Worm (Caenorhabditis elegans): ENCODE data around the gene H14N18.4.

DNA sequence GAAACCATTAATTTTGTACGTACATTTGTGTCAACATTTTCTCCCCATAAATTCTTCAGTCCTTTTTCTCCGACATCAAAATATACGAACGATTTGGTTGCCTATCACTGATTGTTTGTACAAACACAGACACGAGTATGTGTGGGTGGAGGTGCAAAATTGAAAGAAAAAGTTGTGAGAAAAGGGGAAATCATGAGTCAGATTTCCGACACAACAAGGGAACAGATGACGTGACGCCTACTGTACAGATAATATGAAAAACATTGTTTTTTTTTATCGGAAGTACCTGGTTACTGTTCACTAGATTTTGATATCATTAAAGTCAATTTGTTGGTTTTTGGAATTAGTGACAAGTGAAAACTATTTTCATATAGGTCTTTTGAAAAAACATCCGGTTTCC lies 5.5 kb upstream of the H14N18.4 start:
- TF ChIP-seq gmeb-2 (tag; optimal IDR thresholded peaks at IDR 0.05), result no peak
- TF ChIP-seq ceh-9 (tag; optimal IDR thresholded peaks at IDR 0.05), result no peak
- TF ChIP-seq nfya-1 (tag; optimal IDR thresholded peaks at IDR 0.05), result no peak
- no peak for TF ChIP-seq tbx-2 (tag; optimal IDR thresholded peaks at IDR 0.05)
- no peak for TF ChIP-seq elt-2 (tag; optimal IDR thresholded peaks at IDR 0.05)
- no peak for TF ChIP-seq ets-4 (tag; optimal IDR thresholded peaks at IDR 0.05)
- no peak for TF ChIP-seq K09A11.1 (tag; optimal IDR thresholded peaks at IDR 0.05; ENCODE audit: insufficient read depth)
- TF ChIP-seq T23F11.4 (GFP tag; optimal IDR thresholded peaks at IDR 0.05), result no peak
- no peak for TF ChIP-seq ceh-22 (tag; optimal IDR thresholded peaks at IDR 0.05)
- TF ChIP-seq dve-1 (tag; optimal IDR thresholded peaks at IDR 0.05), result no peak

Data from whole organism, late embryonic.